Fruit fly (Drosophila melanogaster) whole organism, embryonic: ENCODE measurements around the gene CG42258.

Experiments used
- Abd-B ChIP-seq: fragments of 200-800 bp; sonication (Bioruptor generic); optimal IDR thresholded peaks from 2 replicates; lab custom pipeline; 2018; ENCODE audit warnings: missing biosample characterization, mild to moderate bottlenecking, missing genetic modification characterization, moderate library complexity
- Blimp-1 ChIP-seq: fragments of 200-800 bp; sonication (Bioruptor generic); optimal IDR thresholded peaks from 3 replicates; lab custom pipeline; 2018; ENCODE audit warnings: missing biosample characterization, missing genetic modification characterization, mild to moderate bottlenecking, moderate library complexity, missing genetic modification reagents
- CG11560 ChIP-seq: fragments of 200-800 bp; sonication (Bioruptor generic); IDR thresholded peaks from 3 replicates; pipeline ENCODE4 v1.3.6; 2022; ENCODE audit warnings: missing biosample characterization, missing genetic modification characterization
- CG11723 ChIP-seq: fragments of 200-800 bp; sonication (Bioruptor generic); optimal IDR thresholded peaks from 2 replicates; lab custom pipeline; 2017; ENCODE audit warnings: missing biosample characterization, mild to moderate bottlenecking, missing genetic modification characterization
- CG12104 ChIP-seq: fragments of 200-800 bp; sonication (Bioruptor generic); optimal IDR thresholded peaks from 3 replicates; lab custom pipeline; 2016; ENCODE audit warnings: missing biosample characterization, missing genetic modification characterization
- CG12299 ChIP-seq: fragments of 200-800 bp; sonication (Bioruptor generic); optimal IDR thresholded peaks from 2 replicates; lab custom pipeline; 2018; ENCODE audit warnings: missing biosample characterization, mild to moderate bottlenecking, missing genetic modification characterization
- CG1233 ChIP-seq: fragments of 200-800 bp; sonication (Bioruptor generic); optimal IDR thresholded peaks from 4 replicates; lab custom pipeline; 2018; ENCODE audit warnings: missing biosample characterization, mild to moderate bottlenecking, missing genetic modification characterization
- CG12391 ChIP-seq: fragments of 200-800 bp; sonication (Bioruptor generic); optimal IDR thresholded peaks from 3 replicates; lab custom pipeline; 2018; ENCODE audit warnings: missing biosample characterization, mild to moderate bottlenecking, missing genetic modification characterization, moderate library complexity
- CG13296 ChIP-seq: fragments of 200-800 bp; sonication (Bioruptor generic); optimal IDR thresholded peaks from 3 replicates; lab custom pipeline; 2018; ENCODE audit warnings: missing biosample characterization, mild to moderate bottlenecking, missing genetic modification characterization
- CG15269 ChIP-seq: fragments of 200-800 bp; sonication (Bioruptor generic); optimal IDR thresholded peaks from 2 replicates; lab custom pipeline; 2018; ENCODE audit warnings: missing biosample characterization, mild to moderate bottlenecking, missing genetic modification characterization, moderate library complexity
- CG1529 ChIP-seq: fragments of 200-800 bp; sonication (Bioruptor generic); optimal IDR thresholded peaks from 3 replicates; lab custom pipeline; 2018; ENCODE audit warnings: missing biosample characterization, missing genetic modification characterization
- CG18011 ChIP-seq: fragments of 200-800 bp; sonication (Bioruptor generic); optimal IDR thresholded peaks from 2 replicates; lab custom pipeline; 2017; ENCODE audit warnings: missing biosample characterization, missing genetic modification characterization, mild to moderate bottlenecking, moderate library complexity, missing genotype
- CG2202 ChIP-seq: fragments of 200-800 bp; sonication (Bioruptor generic); optimal IDR thresholded peaks from 2 replicates; lab custom pipeline; 2018; ENCODE audit warnings: missing biosample characterization, mild to moderate bottlenecking, missing genetic modification characterization
- CG2889 ChIP-seq: fragments of 200-800 bp; sonication (Bioruptor generic); IDR thresholded peaks from 3 replicates; pipeline ENCODE4 v1.3.6; 2022; ENCODE audit warnings: missing biosample characterization, missing genetic modification characterization
- CG5245 ChIP-seq: fragments of 200-800 bp; sonication (Bioruptor generic); optimal IDR thresholded peaks from 3 replicates; lab custom pipeline; 2016; ENCODE audit warnings: missing biosample characterization, missing genetic modification characterization
- CG6854 ChIP-seq: fragments of 200-800 bp; sonication (Bioruptor generic); optimal IDR thresholded peaks from 3 replicates; lab custom pipeline; 2017; ENCODE audit warnings: missing biosample characterization, mild to moderate bottlenecking, missing genetic modification characterization
- CG8944 ChIP-seq: fragments of 200-800 bp; sonication (Bioruptor generic); optimal IDR thresholded peaks from 3 replicates; lab custom pipeline; 2016; ENCODE audit warnings: missing biosample characterization, missing genetic modification characterization
- CHES-1-like ChIP-seq: fragments of 200-800 bp; sonication (Bioruptor generic); optimal IDR thresholded peaks from 2 replicates; lab custom pipeline; 2016; ENCODE audit warnings: missing biosample characterization, missing genetic modification characterization
- D ChIP-seq, 2 experiments: fragments of 200-800 bp in 1 of 2; fragments of >200 bp in 1 of 2; sonication (Bioruptor generic) in 1 of 2; optimal IDR thresholded peaks; 2 replicates in 1 of 2; 3 replicates in 1 of 2; lab custom pipeline; 2017; ENCODE audit warnings: mild to moderate bottlenecking in 1 of 2, missing biosample characterization in 1 of 2, missing genetic modification characterization in 1 of 2, missing genetic modification reagents in 1 of 2
- Dip3 ChIP-seq: fragments of 200-800 bp; sonication (Bioruptor generic); optimal IDR thresholded peaks from 3 replicates; lab custom pipeline; 2016; ENCODE audit warnings: missing biosample characterization, missing genetic modification characterization
- Fer1 ChIP-seq: fragments of 200-800 bp; sonication (Bioruptor generic); optimal IDR thresholded peaks from 2 replicates; lab custom pipeline; 2017; ENCODE audit warnings: missing biosample characterization, mild to moderate bottlenecking, missing genetic modification characterization
- GATAe ChIP-seq: fragments of 200-800 bp; sonication (Bioruptor generic); conservative IDR thresholded peaks from 2 replicates; pipeline ENCODE4 v1.3.6; 2022; ENCODE audit warnings: missing biosample characterization, missing genetic modification characterization
- Hmr ChIP-seq: fragments of 200-800 bp; sonication (Bioruptor generic); optimal IDR thresholded peaks from 3 replicates; lab custom pipeline; 2017; ENCODE audit warnings: mild to moderate bottlenecking, missing biosample characterization, missing genetic modification reagents, missing genetic modification characterization
- Hr3 ChIP-seq: fragments of 200-800 bp; sonication (Bioruptor generic); optimal IDR thresholded peaks from 3 replicates; lab custom pipeline; 2016; ENCODE audit warnings: missing biosample characterization, missing genetic modification characterization
- Lhr ChIP-seq: fragments of 200-800 bp; sonication (Bioruptor generic); optimal IDR thresholded peaks from 3 replicates; lab custom pipeline; 2017; ENCODE audit warnings: mild to moderate bottlenecking, missing biosample characterization, missing genetic modification reagents, missing genetic modification characterization
- Meics ChIP-seq: fragments of 200-800 bp; sonication (Bioruptor generic); optimal IDR thresholded peaks from 2 replicates; lab custom pipeline; 2017; ENCODE audit warnings: missing biosample characterization, mild to moderate bottlenecking, missing genetic modification characterization
- NC2α ChIP-seq: fragments of 200-800 bp; sonication (Bioruptor generic); optimal IDR thresholded peaks from 2 replicates; lab custom pipeline; 2016; ENCODE audit warnings: missing biosample characterization, missing genetic modification characterization
- Nf-YC ChIP-seq: fragments of 200-800 bp; optimal IDR thresholded peaks from 3 replicates; lab custom pipeline; 2019; ENCODE audit warnings: missing biosample characterization, mild to moderate bottlenecking, missing genetic modification characterization, moderate library complexity
- Poxn ChIP-seq: fragments of 200-800 bp; sonication (Bioruptor generic); IDR thresholded peaks from 2 replicates; pipeline ENCODE4 v1.3.6; 2022; ENCODE audit warnings: missing biosample characterization, missing genetic modification characterization
- Rfx ChIP-seq: fragments of 200-800 bp; sonication (Bioruptor generic); IDR thresholded peaks from 2 replicates; pipeline ENCODE4 v1.3.6; 2022; ENCODE audit warnings: missing biosample characterization, missing genetic modification characterization
- Six4 ChIP-seq: fragments of 200-800 bp; sonication (Bioruptor generic); optimal IDR thresholded peaks from 2 replicates; lab custom pipeline; 2016; ENCODE audit warnings: missing biosample characterization, missing genetic modification characterization
- Xrp1 ChIP-seq: fragments of 200-800 bp; sonication (Bioruptor generic); IDR thresholded peaks from 2 replicates; pipeline ENCODE4 v1.3.6; 2022; ENCODE audit warnings: missing biosample characterization, missing genetic modification characterization
- az2 ChIP-seq: fragments of 200-800 bp; sonication (Bioruptor generic); optimal IDR thresholded peaks from 3 replicates; lab custom pipeline; 2016; ENCODE audit warnings: missing biosample characterization, missing genetic modification characterization
- bigmax ChIP-seq: fragments of 200-800 bp; sonication (Bioruptor generic); optimal IDR thresholded peaks from 2 replicates; lab custom pipeline; 2018; ENCODE audit warnings: missing biosample characterization, mild to moderate bottlenecking, missing genetic modification characterization
- br ChIP-seq: fragments of >200 bp; optimal IDR thresholded peaks from 2 replicates; lab custom pipeline; 2017
- dm ChIP-seq: fragments of 200-800 bp; sonication (Bioruptor generic); optimal IDR thresholded peaks from 3 replicates; lab custom pipeline; 2016; ENCODE audit warnings: missing biosample characterization, missing genetic modification characterization
- dpn ChIP-seq, 2 experiments: fragments of 200-800 bp; sonication (Bioruptor generic); optimal IDR thresholded peaks; 3 replicates each; lab custom pipeline; 2016; ENCODE audit warnings: missing biosample characterization in 2 of 2, missing genetic modification characterization in 2 of 2
- dysf ChIP-seq: fragments of 200-800 bp; sonication (Bioruptor generic); IDR thresholded peaks from 3 replicates; pipeline ENCODE4 v1.3.6; 2022; ENCODE audit warnings: missing biosample characterization, missing genetic modification characterization
- grn ChIP-seq: fragments of 200-800 bp; sonication (Bioruptor generic); optimal IDR thresholded peaks from 3 replicates; lab custom pipeline; 2017; ENCODE audit warnings: missing biosample characterization, missing genetic modification characterization
- hth ChIP-seq: fragments of >200 bp; optimal IDR thresholded peaks from 2 replicates; lab custom pipeline; 2017; ENCODE audit warnings: inconsistent platforms
- jigr1 ChIP-seq: fragments of 200-800 bp; sonication (Bioruptor generic); IDR thresholded peaks from 3 replicates; pipeline ENCODE4 v1.3.6; 2022; ENCODE audit warnings: missing biosample characterization, missing genetic modification characterization
- kay ChIP-seq: fragments of 200-800 bp; sonication (Bioruptor generic); optimal IDR thresholded peaks from 2 replicates; lab custom pipeline; 2016; ENCODE audit warnings: missing biosample characterization, missing genetic modification characterization
- lilli ChIP-seq: fragments of 200-800 bp; sonication (Bioruptor generic); optimal IDR thresholded peaks from 3 replicates; lab custom pipeline; 2016; ENCODE audit warnings: missing biosample characterization, missing genetic modification characterization
- luna ChIP-seq: fragments of 200-800 bp; sonication (Bioruptor generic); optimal IDR thresholded peaks from 2 replicates; lab custom pipeline; 2016; ENCODE audit warnings: missing biosample characterization, missing genetic modification characterization
- repo ChIP-seq: fragments of 200-800 bp; sonication (Bioruptor generic); optimal IDR thresholded peaks from 2 replicates; lab custom pipeline; 2016; ENCODE audit warnings: missing biosample characterization, missing genetic modification characterization
- schlank ChIP-seq: fragments of 200-800 bp; sonication (Bioruptor generic); optimal IDR thresholded peaks from 2 replicates; lab custom pipeline; 2018; ENCODE audit warnings: missing biosample characterization, mild to moderate bottlenecking, missing genetic modification characterization
- sens ChIP-seq: fragments of 200-800 bp; sonication (Bioruptor generic); peaks from one replicate; lab custom pipeline; 2016; ENCODE audit warnings: missing biosample characterization, missing genetic modification characterization
- slbo ChIP-seq: fragments of 200-800 bp; sonication (Bioruptor generic); IDR thresholded peaks from 2 replicates; pipeline ENCODE4 v1.3.6; 2022; ENCODE audit warnings: missing biosample characterization, missing genetic modification characterization
- tap ChIP-seq: fragments of 200-800 bp; optimal IDR thresholded peaks from 3 replicates; lab custom pipeline; 2019; ENCODE audit warnings: missing biosample characterization, mild to moderate bottlenecking, missing genetic modification characterization, moderate library complexity
- vnd ChIP-seq: fragments of 200-800 bp; sonication (Bioruptor generic); IDR thresholded peaks from 3 replicates; pipeline ENCODE4 v1.3.6; 2022; ENCODE audit warnings: missing biosample characterization, missing genetic modification characterization; ENCODE audit not compliant: partially characterized antibody

CG42258 gene

DNA sequence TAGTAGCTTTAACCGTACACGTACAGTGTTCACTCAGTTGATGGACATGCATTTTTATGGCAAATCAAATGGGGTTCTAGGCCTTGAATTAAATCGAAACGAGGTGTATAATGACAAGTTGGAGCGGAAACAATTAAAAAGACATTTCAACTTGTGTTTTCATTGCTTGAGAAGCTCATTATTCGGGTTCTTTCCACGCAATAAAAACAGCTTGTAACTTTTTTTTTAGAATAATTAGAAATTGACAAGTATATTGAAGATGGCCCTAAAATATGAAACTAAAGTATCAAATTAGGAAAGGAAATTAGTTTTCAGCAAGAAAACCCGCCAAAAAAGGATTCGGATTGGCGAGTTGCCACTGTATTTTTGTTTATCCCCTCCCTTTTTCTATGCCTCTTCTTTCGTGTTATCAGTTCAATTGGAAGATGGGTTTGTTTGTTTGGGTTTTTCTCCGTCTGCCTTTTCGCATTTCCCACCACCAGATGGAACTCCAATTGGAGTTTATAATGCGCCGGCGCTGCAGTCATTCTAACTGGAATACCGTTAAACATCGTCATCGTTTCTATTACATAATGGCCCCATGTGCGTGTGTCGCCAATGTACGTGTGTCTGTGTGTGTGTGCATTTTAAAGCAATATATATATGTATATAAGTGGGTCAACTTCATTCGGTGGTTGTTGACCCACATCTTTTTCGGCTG, 3.4 kb downstream of the CG42258 start (continued):
- no peak for TF ChIP-seq schlank
- peak; percentile 40 for TF ChIP-seq luna (GFP tag; lab: Kevin White, UChicago)
- no peak for TF ChIP-seq GATAe (GFP tag; lab: Robert Waterston, UW)
- TF ChIP-seq hth (lab: Kevin White, UChicago) = no peak
- no peak for TF ChIP-seq tap
- TF ChIP-seq CG11560 (tag; lab: Robert Waterston, UW) = 0 out of 3 replicates have a peak, but pooled peaks have one; percentile 12
- peak; percentile 19 for TF ChIP-seq CG11723 (GFP tag; lab: Kevin White, UChicago)
- no peak for TF ChIP-seq CG2202 (tag; lab: Kevin White, UChicago)
- TF ChIP-seq Hmr (GFP tag; lab: Kevin White, UChicago) = peak; percentile 54
- TF ChIP-seq CG18011 (GFP tag; lab: Kevin White, UChicago) = peak; percentile 4
- no peak for TF ChIP-seq br (lab: Kevin White, UChicago)
- peak; percentile 73 for TF ChIP-seq CG15269 (tag; lab: Kevin White, UChicago)
- TF ChIP-seq CG6854 = peak; percentile 44
- TF ChIP-seq kay (GFP tag; lab: Kevin White, UChicago) = no peak
- TF ChIP-seq Xrp1 (GFP tag; lab: Robert Waterston, UW) = 0 out of 2 replicates have a peak, but pooled peaks have one; percentile 5
- peak; percentile 47 for TF ChIP-seq Fer1 (GFP tag; lab: Kevin White, UChicago)
- TF ChIP-seq slbo (GFP tag; lab: Robert Waterston, UW) = peak; percentile 56
- 0 out of 3 replicates have a peak, but pooled peaks have one; percentile 37 for TF ChIP-seq vnd (GFP tag; lab: Robert Waterston, UW)
- TF ChIP-seq Blimp-1 (GFP tag; lab: Kevin White, UChicago) = peak; percentile 23
- peak; percentile 21 for TF ChIP-seq CG8944 (GFP tag; lab: Kevin White, UChicago)
- TF ChIP-seq repo = no peak
- peak; percentile 48 for TF ChIP-seq Six4 (GFP tag; lab: Kevin White, UChicago)
- TF ChIP-seq dysf (GFP tag; lab: Robert Waterston, UW) = peak; percentile 43; the same call in 2 of the 3 replicates
- peak; percentile 52 for TF ChIP-seq CG12391
- TF ChIP-seq Poxn (GFP tag; lab: Robert Waterston, UW) = no peak
- TF ChIP-seq Dip3 (GFP tag; lab: Kevin White, UChicago) = peak; percentile 28
- TF ChIP-seq sens (GFP tag; lab: Kevin White, UChicago) = peak; percentile 92
- TF ChIP-seq Hr3 = peak; percentile 17
- peak; percentile 41 for TF ChIP-seq CG5245 (GFP tag; lab: Kevin White, UChicago)
- peak; percentile 4 for TF ChIP-seq CG13296 (GFP tag; lab: Kevin White, UChicago)
- no peak for TF ChIP-seq D (optimal IDR thresholded peaks at IDR 0.05; lab: Kevin White, UChicago)
- peak; percentile 46 for TF ChIP-seq D (GFP tag; optimal IDR thresholded peaks at IDR 0.05; lab: Kevin White, UChicago)
- TF ChIP-seq CG1529 (GFP tag; lab: Kevin White, UChicago) = peak; percentile 43
- peak; percentile 50 for TF ChIP-seq lilli (GFP tag; lab: Kevin White, UChicago)
- TF ChIP-seq dm = no peak
- TF ChIP-seq Abd-B = peak; percentile 55
- TF ChIP-seq jigr1 = no peak
- TF ChIP-seq NC2α (GFP tag; lab: Kevin White, UChicago) = no peak
- TF ChIP-seq Lhr (GFP tag; lab: Kevin White, UChicago) = no peak
- TF ChIP-seq CG2889 (GFP tag; lab: Robert Waterston, UW) = no peak
- no peak for TF ChIP-seq bigmax (GFP tag; lab: Kevin White, UChicago)
- peak; percentile 9 for TF ChIP-seq CG12299 (tag; lab: Kevin White, UChicago)
- peak; percentile 27 for TF ChIP-seq CG12104 (GFP tag; lab: Kevin White, UChicago)
- no peak for TF ChIP-seq grn
- peak; percentile 39 for TF ChIP-seq Rfx (GFP tag; lab: Robert Waterston, UW)
- peak; percentile 63 for TF ChIP-seq Meics (GFP tag; lab: Kevin White, UChicago)
- peak; percentile 36 for TF ChIP-seq CG1233 (GFP tag; lab: Kevin White, UChicago)
- TF ChIP-seq Nf-YC (tag; lab: Kevin White, UChicago) = peak; percentile 39
- TF ChIP-seq CHES-1-like (GFP tag; lab: Kevin White, UChicago) = peak; percentile 32
- peak; percentile 30 to 60 for TF ChIP-seq dpn (GFP tag; optimal IDR thresholded peaks at IDR 0.05; lab: Kevin White, UChicago)
- peak; percentile 62 for TF ChIP-seq az2 (GFP tag; lab: Kevin White, UChicago)
